Worm (Caenorhabditis elegans): ENCODE data around the gene T22B7.8.

DNA sequence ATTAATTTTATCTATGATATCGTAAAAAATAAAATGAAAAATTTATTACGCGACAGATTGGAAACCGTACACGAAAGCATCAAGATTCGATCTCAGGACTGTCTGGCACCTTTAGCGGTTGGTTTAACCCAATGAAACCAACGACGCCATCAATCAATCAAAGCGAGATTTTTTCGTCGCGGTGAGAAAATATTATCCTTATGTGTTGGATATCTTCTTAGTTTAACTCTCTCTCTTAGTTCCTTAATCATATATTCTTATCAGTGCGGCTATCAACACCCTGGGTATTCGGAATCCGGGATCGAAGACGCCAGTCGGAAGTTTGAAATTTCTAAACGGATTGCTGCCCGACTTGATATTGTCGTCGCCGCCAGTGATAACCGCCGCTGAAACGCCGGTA lies 26.7 kb upstream of the T22B7.8 start:
- TF ChIP-seq ets-4 (tag; optimal IDR thresholded peaks at IDR 0.05) (no peak), hlh-6 (tag; optimal IDR thresholded peaks at IDR 0.05) (no peak)

Data from whole organism, late embryonic.